Worm (Caenorhabditis elegans) whole organism, L3 larva: Measurements from ENCODE around the gene vps-18.

ENCODE experiments used
- ZK546.5 ChIP-seq: sonication (generic microtip); optimal IDR thresholded peaks from 2 replicates; lab custom pipeline; 2017; ENCODE audit warnings: missing biosample characterization, missing genetic modification characterization
- ceh-28 ChIP-seq: fragments of 150-350 bp; optimal IDR thresholded peaks from 2 replicates; lab custom pipeline; 2014; ENCODE audit warnings: missing biosample characterization, missing genetic modification reagents, missing genetic modification characterization
- ceh-82 ChIP-seq: fragments of 150-350 bp; optimal IDR thresholded peaks from 2 replicates; lab custom pipeline; 2014; ENCODE audit warnings: missing biosample characterization, missing genetic modification characterization
- egl-27 ChIP-seq: sonication (generic microtip); optimal IDR thresholded peaks from 4 replicates; lab custom pipeline; 2017; ENCODE audit warnings: missing biosample characterization, missing genetic modification reagents, missing genetic modification characterization
- lin-15B ChIP-seq: fragments of 150-350 bp; optimal IDR thresholded peaks from 2 replicates; lab custom pipeline; 2014; ENCODE audit warnings: missing biosample characterization, missing genetic modification characterization
- mml-1 ChIP-seq: fragments of 150-350 bp; sonication (generic microtip); optimal IDR thresholded peaks from 3 replicates; lab custom pipeline; 2014; ENCODE audit warnings: missing biosample characterization, missing genetic modification characterization
- nfya-1 ChIP-seq: sonication (generic microtip); optimal IDR thresholded peaks from 2 replicates; lab custom pipeline; 2017; ENCODE audit warnings: missing genetic modification characterization, mild to moderate bottlenecking, missing compliant biosample characterization, antibody characterized with exemption, moderate library complexity; ENCODE audit not compliant: insufficient read depth
- nhr-12 ChIP-seq: fragments of 150-350 bp; optimal IDR thresholded peaks from 2 replicates; lab custom pipeline; 2014; ENCODE audit warnings: missing biosample characterization, missing genetic modification characterization
- nhr-237 ChIP-seq: fragments of 150-350 bp; optimal IDR thresholded peaks from 2 replicates; lab custom pipeline; 2014; ENCODE audit warnings: missing biosample characterization, missing genetic modification characterization
- nhr-76 ChIP-seq: fragments of 150-350 bp; sonication (generic microtip); optimal IDR thresholded peaks from 5 replicates; lab custom pipeline; 2014; ENCODE audit warnings: missing biosample characterization, missing genetic modification characterization
- pqm-1 ChIP-seq: fragments of 150-350 bp; optimal IDR thresholded peaks from 2 replicates; lab custom pipeline; 2017; ENCODE audit warnings: missing biosample characterization, missing genetic modification characterization, inconsistent platforms
- unc-39 ChIP-seq: sonication (generic microtip); optimal IDR thresholded peaks from 4 replicates; lab custom pipeline; 2017; ENCODE audit warnings: missing biosample characterization, missing genetic modification characterization
- unc-62 ChIP-seq: fragments of 150-350 bp; sonication (generic microtip); optimal IDR thresholded peaks from 4 replicates; lab custom pipeline; 2014; ENCODE audit warnings: missing biosample characterization, missing genetic modification reagents, missing genetic modification characterization

- TF ChIP-seq unc-62 (GFP tag; lab: Kevin White, UChicago) (no peak), ceh-28 (tag; lab: Kevin White, UChicago) (no peak), egl-27 (tag; lab: Kevin White, UChicago) (no peak), pqm-1 (tag; lab: Kevin White, UChicago) (no peak), mml-1 (tag; lab: Kevin White, UChicago) (no peak), nhr-237 (tag; lab: Kevin White, UChicago) (no peak), nhr-76 (no peak), nhr-12 (tag; lab: Kevin White, UChicago) (no peak), unc-39 (no peak), lin-15B (tag; lab: Kevin White, UChicago) (no peak), ceh-82 (no peak), ZK546.5 (tag; lab: Kevin White, UChicago) (no peak), nfya-1 (no peak)
Measured at ce11 chrII:4417333-4417732, 43.6 kb upstream of the vps-18 start, which contains the start of gene sod-5.
